Worm (Caenorhabditis elegans) whole organism, L3 larva: ENCODE measurements around the gene srz-91.

Experiments
- ama-1 ChIP-seq: fragments of 150-350 bp; optimal IDR thresholded peaks from 2 replicates; lab custom pipeline; 2018
- elt-3 ChIP-seq, 3 experiments: fragments of 150-350 bp in 1 of 3; sonication (generic microtip) in 2 of 3; optimal IDR thresholded peaks; 2 replicates in 2 of 3; 4 replicates in 1 of 3; lab custom pipeline; 2014 to 2017; ENCODE audit warnings: missing biosample characterization in 3 of 3, missing genetic modification characterization in 3 of 3
- hmg-11 ChIP-seq: sonication (generic microtip); optimal IDR thresholded peaks from 2 replicates; lab custom pipeline; 2016; ENCODE audit warnings: missing genetic modification characterization, missing compliant biosample characterization
- jun-1 ChIP-seq: fragments of 150-350 bp; optimal IDR thresholded peaks from 2 replicates; lab custom pipeline; 2014; ENCODE audit warnings: missing biosample characterization, missing genetic modification reagents, missing genetic modification characterization
- snpc-4 ChIP-seq: fragments of 150-350 bp; optimal IDR thresholded peaks from 2 replicates; lab custom pipeline; 2014; ENCODE audit warnings: missing biosample characterization, missing genetic modification characterization
- unc-62 ChIP-seq: fragments of 150-350 bp; sonication (generic microtip); optimal IDR thresholded peaks from 4 replicates; lab custom pipeline; 2014; ENCODE audit warnings: missing biosample characterization, missing genetic modification reagents, missing genetic modification characterization

- no peak for TF ChIP-seq snpc-4 (tag; lab: Kevin White, UChicago)
- TF ChIP-seq jun-1 (tag; lab: Kevin White, UChicago), result no peak
- TF ChIP-seq elt-3 (tag; optimal IDR thresholded peaks at IDR 0.05; lab: Kevin White, UChicago), result no peak
- no peak for TF ChIP-seq ama-1 (lab: Kevin White, UChicago)
- TF ChIP-seq hmg-11 (tag; lab: Kevin White, UChicago), result no peak
- no peak for TF ChIP-seq unc-62
These were observed 6.4 kb downstream of the srz-91 start, which contains the start of gene Y6G8.14 for ce11 chrV:17614251-17614650.
